Worm (Caenorhabditis elegans) whole organism, L2 larva: Measurements from ENCODE around the gene nrx-1.

Experiments
- ama-1 ChIP-seq: fragments of 150-350 bp; optimal IDR thresholded peaks from 2 replicates; lab custom pipeline; 2018; ENCODE audit warnings: inconsistent platforms
- ceh-16 ChIP-seq: fragments of 150-350 bp; optimal IDR thresholded peaks from 2 replicates; lab custom pipeline; 2014; ENCODE audit warnings: missing biosample characterization, missing genetic modification characterization
- nhr-6 ChIP-seq: fragments of 150-350 bp; optimal IDR thresholded peaks from 2 replicates; lab custom pipeline; 2014; ENCODE audit warnings: missing biosample characterization, missing genetic modification characterization
- unc-62 ChIP-seq: fragments of 150-350 bp; optimal IDR thresholded peaks from 2 replicates; lab custom pipeline; 2014; ENCODE audit warnings: missing biosample characterization, missing genetic modification reagents, missing genetic modification characterization

- TF ChIP-seq unc-62 (GFP tag; lab: Kevin White, UChicago): no peak
- TF ChIP-seq ama-1: no peak
- no peak for TF ChIP-seq ceh-16 (tag; lab: Kevin White, UChicago)
- TF ChIP-seq nhr-6 (tag; lab: Kevin White, UChicago): no peak
Measured at ce11 chrV:10784011-10784410, 40.8 kb upstream of the nrx-1 start, which contains the start of gene D1054.8.
